Worm (Caenorhabditis elegans) whole organism, L4 larva: ENCODE data around the gene Y39A1A.18.

Experiments
- aha-1 ChIP-seq: fragments of 150-350 bp; peaks from one replicate; lab custom pipeline; 2014; ENCODE audit warnings: missing biosample characterization, missing genetic modification characterization
- fos-1 ChIP-seq: fragments of 150-350 bp; optimal IDR thresholded peaks from 2 replicates; lab custom pipeline; 2014; ENCODE audit warnings: missing biosample characterization, missing genetic modification characterization
- mep-1 ChIP-seq: fragments of 150-350 bp; sonication (generic microtip); optimal IDR thresholded peaks from 3 replicates; lab custom pipeline; 2014; ENCODE audit warnings: missing biosample characterization, missing genetic modification characterization
- nhr-28 ChIP-seq: fragments of 150-350 bp; optimal IDR thresholded peaks from 2 replicates; lab custom pipeline; 2014; ENCODE audit warnings: missing biosample characterization, missing genetic modification characterization
- php-3 ChIP-seq: fragments of 200-800 bp; sonication (Bioruptor generic); IDR thresholded peaks from 2 replicates; pipeline ENCODE4 v1.3.6; 2022; ENCODE audit warnings: missing genetic modification reagents, missing genetic modification characterization, missing compliant biosample characterization
- spr-3 ChIP-seq: fragments of 200-800 bp; sonication (Bioruptor generic); optimal IDR thresholded peaks from 2 replicates; lab custom pipeline; 2018; ENCODE audit warnings: mild to moderate bottlenecking, missing genetic modification characterization, missing compliant biosample characterization

DNA sequence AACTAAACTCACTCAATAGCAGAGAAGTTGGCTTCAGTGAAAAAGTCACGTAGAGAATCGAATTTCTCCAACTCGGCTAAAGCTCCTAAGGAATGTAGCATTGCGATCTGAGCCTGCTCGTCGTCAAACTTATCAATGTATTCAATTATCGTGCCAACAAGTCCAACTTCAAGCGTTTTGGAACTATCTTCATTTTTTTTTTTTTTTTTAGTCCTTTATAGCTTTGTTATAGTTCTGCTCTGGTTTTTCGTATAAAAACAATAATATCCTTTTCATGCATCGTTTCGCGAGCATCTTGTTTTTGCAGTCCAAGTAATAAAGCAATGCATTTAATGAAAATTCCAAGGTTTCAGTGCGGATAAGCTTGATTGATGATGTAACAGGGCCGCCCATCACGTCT is 5.2 kb downstream of the Y39A1A.18 start, which contains the start of gene Y39A1A.31:
- no peak for TF ChIP-seq spr-3
- no peak for TF ChIP-seq fos-1
- TF ChIP-seq aha-1 (tag; lab: Kevin White, UChicago): peak; percentile 64
- TF ChIP-seq mep-1 (tag; lab: Kevin White, UChicago): no peak
- no peak for TF ChIP-seq nhr-28 (tag; lab: Kevin White, UChicago)
- no peak for TF ChIP-seq php-3
